Worm (Caenorhabditis elegans) whole organism, L4 larva: ENCODE data around the gene ttn-1.
A peak's percentile ranks its signal among the peaks of the same experiment; 100 is the strongest.

Experiments
- D1046.2 ChIP-seq: fragments of 200-800 bp; sonication (Bioruptor generic); IDR thresholded peaks from 2 replicates; pipeline ENCODE4 v1.3.6; 2022; ENCODE audit warnings: missing genetic modification characterization, missing compliant biosample characterization
- F10B5.3 ChIP-seq: sonication (generic microtip); optimal IDR thresholded peaks from 2 replicates; lab custom pipeline; 2016; ENCODE audit warnings: mild to moderate bottlenecking, missing genetic modification characterization, missing compliant biosample characterization
- F37D6.2 ChIP-seq: sonication (generic microtip); optimal IDR thresholded peaks from 2 replicates; lab custom pipeline; 2016; ENCODE audit warnings: mild to moderate bottlenecking, missing genetic modification characterization, missing compliant biosample characterization
- F44E2.7 ChIP-seq: fragments of 200-800 bp; sonication (Bioruptor generic); IDR thresholded peaks from 2 replicates; pipeline ENCODE4 v2.1.2; 2022; ENCODE audit warnings: missing genetic modification characterization, missing compliant biosample characterization
- F49E8.2 ChIP-seq: sonication (generic microtip); optimal IDR thresholded peaks from 2 replicates; lab custom pipeline; 2016; ENCODE audit warnings: missing compliant biosample characterization, mild to moderate bottlenecking, missing genetic modification characterization, borderline replicate concordance
- Y48G9A.11 ChIP-seq: fragments of 200-800 bp; sonication (Bioruptor generic); IDR thresholded peaks from 2 replicates; pipeline ENCODE4 v1.3.6; 2022; ENCODE audit warnings: missing genetic modification reagents, missing genetic modification characterization, missing compliant biosample characterization
- aly-2 ChIP-seq: sonication (generic microtip); optimal IDR thresholded peaks from 2 replicates; lab custom pipeline; 2018; ENCODE audit warnings: missing biosample characterization, missing genetic modification characterization
- ama-1 ChIP-seq: fragments of 150-350 bp; optimal IDR thresholded peaks from 2 replicates; lab custom pipeline; 2014; ENCODE audit warnings: inconsistent platforms, mixed read lengths
- arid-1 ChIP-seq: fragments of 200-800 bp; sonication (Bioruptor generic); conservative IDR thresholded peaks from 2 replicates; pipeline ENCODE4 v1.3.6; 2022; ENCODE audit warnings: missing genetic modification reagents, missing genetic modification characterization, missing compliant biosample characterization
- ceh-20 ChIP-seq: fragments of 200-800 bp; sonication (Bioruptor generic); IDR thresholded peaks from 2 replicates; pipeline ENCODE4 v1.3.6; 2022; ENCODE audit warnings: missing genetic modification reagents, missing genetic modification characterization, missing compliant biosample characterization
- ceh-82 ChIP-seq: sonication (generic microtip); optimal IDR thresholded peaks from 2 replicates; lab custom pipeline; 2017; ENCODE audit warnings: missing biosample characterization, missing genetic modification characterization
- cey-2 ChIP-seq: sonication (generic microtip); optimal IDR thresholded peaks from 3 replicates; lab custom pipeline; 2017; ENCODE audit warnings: missing genetic modification characterization, mild to moderate bottlenecking, missing compliant biosample characterization, antibody characterized with exemption, borderline replicate concordance; ENCODE audit not compliant: insufficient read depth
- dve-1 ChIP-seq: sonication (generic microtip); optimal IDR thresholded peaks from 2 replicates; lab custom pipeline; 2017; ENCODE audit warnings: antibody characterized with exemption, mild to moderate bottlenecking, missing genetic modification characterization, missing compliant biosample characterization; ENCODE audit not compliant: insufficient read depth
- fos-1 ChIP-seq: fragments of 150-350 bp; optimal IDR thresholded peaks from 2 replicates; lab custom pipeline; 2014; ENCODE audit warnings: missing biosample characterization, missing genetic modification characterization
- hlh-11 ChIP-seq: fragments of 200-800 bp; sonication (Bioruptor generic); optimal IDR thresholded peaks from 2 replicates; lab custom pipeline; 2018; ENCODE audit warnings: mild to moderate bottlenecking, missing genetic modification characterization, missing compliant biosample characterization
- lin-29 ChIP-seq: fragments of 200-800 bp; sonication (Bioruptor generic); IDR thresholded peaks from 2 replicates; pipeline ENCODE4 v1.3.6; 2022; ENCODE audit warnings: missing genetic modification reagents, missing genetic modification characterization, missing compliant biosample characterization
- lin-38 ChIP-seq: fragments of 200-800 bp; sonication (Bioruptor generic); IDR thresholded peaks from 2 replicates; pipeline ENCODE4 v1.3.6; 2022; ENCODE audit warnings: missing genetic modification reagents, missing genetic modification characterization, missing compliant biosample characterization
- lsy-2 ChIP-seq, 2 experiments: fragments of 150-350 bp in 1 of 2; sonication (generic microtip) in 1 of 2; optimal IDR thresholded peaks; 2 replicates each; lab custom pipeline; 2014 to 2017; ENCODE audit warnings: missing biosample characterization in 2 of 2, missing genetic modification characterization in 2 of 2
- madf-9 ChIP-seq: fragments of 200-800 bp; sonication (Bioruptor generic); conservative IDR thresholded peaks from 2 replicates; pipeline ENCODE4 v1.3.6; 2022; ENCODE audit warnings: missing genetic modification reagents, missing genetic modification characterization, missing compliant biosample characterization
- mdl-1 ChIP-seq, 2 experiments: fragments of 150-350 bp in 1 of 2; sonication (generic microtip) in 1 of 2; optimal IDR thresholded peaks; 2 replicates each; lab custom pipeline; 2014 to 2017; ENCODE audit warnings: missing biosample characterization in 2 of 2, missing genetic modification characterization in 2 of 2
- mdt-29 ChIP-seq: fragments of 200-800 bp; sonication (Bioruptor generic); IDR thresholded peaks from 2 replicates; pipeline ENCODE4 v1.3.6; 2022; ENCODE audit warnings: missing genetic modification reagents, missing genetic modification characterization, missing compliant biosample characterization
- mes-2 ChIP-seq: sonication (generic microtip); optimal IDR thresholded peaks from 2 replicates; lab custom pipeline; 2016; ENCODE audit warnings: missing genotype, mild to moderate bottlenecking, missing genetic modification characterization, missing compliant biosample characterization; ENCODE audit not compliant: poor library complexity, severe bottlenecking
- mxl-3 ChIP-seq: fragments of 200-800 bp; sonication (Bioruptor generic); optimal IDR thresholded peaks from 2 replicates; lab custom pipeline; 2018; ENCODE audit warnings: mild to moderate bottlenecking, missing genetic modification characterization, missing compliant biosample characterization
- nhr-11 ChIP-seq: fragments of 150-350 bp; optimal IDR thresholded peaks from 2 replicates; lab custom pipeline; 2014; ENCODE audit warnings: missing biosample characterization, missing genetic modification characterization
- nhr-237 ChIP-seq: sonication (generic microtip); optimal IDR thresholded peaks from 2 replicates; lab custom pipeline; 2017; ENCODE audit warnings: missing biosample characterization, missing genetic modification characterization
- nhr-25 ChIP-seq: sonication (generic microtip); optimal IDR thresholded peaks from 2 replicates; lab custom pipeline; 2017; ENCODE audit warnings: missing genetic modification characterization, mild to moderate bottlenecking, missing compliant biosample characterization, antibody characterized with exemption, moderate library complexity, borderline replicate concordance; ENCODE audit not compliant: insufficient read depth
- nhr-48 ChIP-seq: sonication (generic microtip); optimal IDR thresholded peaks from 2 replicates; lab custom pipeline; 2016; ENCODE audit warnings: mild to moderate bottlenecking, missing genetic modification characterization, missing compliant biosample characterization
- nhr-6 ChIP-seq: fragments of 150-350 bp; optimal IDR thresholded peaks from 2 replicates; lab custom pipeline; 2014; ENCODE audit warnings: missing biosample characterization, missing genetic modification characterization
- nhr-77 ChIP-seq: fragments of 150-350 bp; optimal IDR thresholded peaks from 2 replicates; lab custom pipeline; 2014; ENCODE audit warnings: missing biosample characterization, missing genetic modification characterization
- pha-4 ChIP-seq, 2 experiments: fragments of 150-350 bp in 1 of 2; fragments of 200-800 bp in 1 of 2; sonication (Bioruptor generic) in 1 of 2; IDR thresholded peaks in 1 of 2; optimal IDR thresholded peaks in 1 of 2; 2 replicates each; pipeline versions ENCODE4 v1.3.6 to Lab custom; 2014 to 2022; ENCODE audit warnings: missing genetic modification characterization in 2 of 2, missing genetic modification reagents in 2 of 2, missing biosample characterization in 1 of 2, missing compliant biosample characterization in 1 of 2
- pqm-1 ChIP-seq: sonication (generic microtip); optimal IDR thresholded peaks from 2 replicates; lab custom pipeline; 2017; ENCODE audit warnings: missing biosample characterization, missing genetic modification characterization
- rbr-2 ChIP-seq: sonication (generic microtip); optimal IDR thresholded peaks from 2 replicates; lab custom pipeline; 2016; ENCODE audit warnings: missing genotype, missing genetic modification characterization, missing compliant biosample characterization
- saeg-2 ChIP-seq: fragments of 200-800 bp; sonication (Bioruptor generic); IDR thresholded peaks from 2 replicates; pipeline ENCODE4 v1.3.6; 2022; ENCODE audit warnings: missing genetic modification reagents, missing genetic modification characterization, missing compliant biosample characterization
- sdz-12 ChIP-seq: fragments of 200-800 bp; sonication (Bioruptor generic); optimal IDR thresholded peaks from 2 replicates; lab custom pipeline; 2018; ENCODE audit warnings: mild to moderate bottlenecking, missing genetic modification characterization, missing compliant biosample characterization
- set-16 ChIP-seq: fragments of 200-800 bp; sonication (Bioruptor generic); IDR thresholded peaks from 2 replicates; pipeline ENCODE4 v1.3.6; 2022; ENCODE audit warnings: missing genetic modification reagents, missing genetic modification characterization, missing compliant biosample characterization
- snpc-4 ChIP-seq: fragments of 150-350 bp; optimal IDR thresholded peaks from 2 replicates; lab custom pipeline; 2014; ENCODE audit warnings: missing biosample characterization, missing genetic modification characterization
- spr-1 ChIP-seq: sonication (generic microtip); optimal IDR thresholded peaks from 2 replicates; lab custom pipeline; 2016; ENCODE audit warnings: mild to moderate bottlenecking, missing genetic modification characterization, missing compliant biosample characterization
- spr-3 ChIP-seq: fragments of 200-800 bp; sonication (Bioruptor generic); optimal IDR thresholded peaks from 2 replicates; lab custom pipeline; 2018; ENCODE audit warnings: mild to moderate bottlenecking, missing genetic modification characterization, missing compliant biosample characterization
- tra-1 ChIP-seq: fragments of 200-800 bp; sonication (Bioruptor generic); IDR thresholded peaks from 2 replicates; pipeline ENCODE4 v1.3.6; 2022; ENCODE audit warnings: missing genetic modification reagents, missing genetic modification characterization, missing compliant biosample characterization
- unc-130 ChIP-seq: sonication (generic microtip); optimal IDR thresholded peaks from 2 replicates; lab custom pipeline; 2016; ENCODE audit warnings: missing genetic modification reagents, missing genetic modification characterization, missing compliant biosample characterization
- vab-7 ChIP-seq: fragments of 200-800 bp; sonication (Bioruptor generic); IDR thresholded peaks from 2 replicates; pipeline ENCODE4 v1.3.6; 2022; ENCODE audit warnings: missing genetic modification reagents, missing genetic modification characterization, missing compliant biosample characterization
- zag-1 ChIP-seq: fragments of 150-350 bp; optimal IDR thresholded peaks from 2 replicates; lab custom pipeline; 2014; ENCODE audit warnings: missing biosample characterization, missing genetic modification characterization
- zfp-2 ChIP-seq: sonication (generic microtip); optimal IDR thresholded peaks from 2 replicates; lab custom pipeline; 2016; ENCODE audit warnings: mild to moderate bottlenecking, missing genetic modification characterization, missing compliant biosample characterization
- ztf-7 ChIP-seq: fragments of 150-350 bp; optimal IDR thresholded peaks from 2 replicates; lab custom pipeline; 2014; ENCODE audit warnings: missing biosample characterization, missing genetic modification characterization

ttn-1 gene

DNA sequence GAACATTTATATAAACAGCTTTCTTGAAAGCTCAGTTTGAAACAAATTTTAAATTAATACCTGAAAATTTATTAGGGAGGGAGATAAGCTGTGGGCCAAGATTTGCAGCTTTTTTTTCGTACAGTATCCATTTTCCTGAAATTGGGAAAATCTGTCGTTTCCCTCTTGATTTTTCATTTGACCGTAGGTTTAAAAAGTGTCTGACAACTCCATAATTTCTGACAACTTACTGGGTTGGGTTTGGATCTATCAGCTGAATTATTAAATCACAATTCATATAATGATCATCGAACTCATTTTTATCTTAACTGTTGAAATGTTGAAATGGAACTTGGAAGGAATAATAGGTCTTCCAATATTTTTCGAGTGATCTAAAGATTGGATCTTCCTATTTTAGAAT lies 18.3 kb upstream of the ttn-1 start (continued):
- TF ChIP-seq mes-2 (tag; lab: Kevin White, UChicago): peak; percentile 5
- TF ChIP-seq mdt-29 (GFP tag; lab: Robert Waterston, UW): no peak
- peak; percentile 25 for TF ChIP-seq nhr-77 (tag; lab: Kevin White, UChicago)
- no peak for TF ChIP-seq nhr-11
- no peak for TF ChIP-seq ztf-7 (tag; lab: Kevin White, UChicago)
- peak; percentile 44 for TF ChIP-seq nhr-25 (tag; lab: Kevin White, UChicago)
- TF ChIP-seq spr-3 (GFP tag; lab: Kevin White, UChicago): no peak
- TF ChIP-seq ceh-82 (tag; lab: Kevin White, UChicago): no peak

DNA sequence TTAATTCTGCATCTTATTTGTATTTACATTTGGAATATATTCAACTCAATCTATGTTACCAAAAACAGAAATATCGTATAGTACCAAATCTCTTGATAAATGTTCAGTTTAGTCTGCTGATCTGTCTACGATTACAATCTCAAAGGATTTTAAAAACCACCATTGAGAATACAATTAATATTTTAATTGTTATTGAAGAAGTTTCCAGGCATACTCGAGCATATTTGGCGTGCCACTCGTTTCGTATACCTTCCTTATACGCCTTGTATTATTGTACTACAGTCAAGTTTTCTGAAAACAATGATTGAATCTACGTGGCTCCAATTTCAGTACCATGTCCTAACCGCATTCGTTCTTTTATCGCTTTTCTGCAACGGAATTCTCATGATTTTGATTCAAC lies 15.4 kb upstream of the ttn-1 start, which contains the start of gene str-206:
str-206 (plus strand) TSS at position 301 of the 400 bp plus-strand sequence.
- TF ChIP-seq set-16 (no peak), cey-2 (tag; lab: Kevin White, UChicago) (no peak), arid-1 (GFP tag; lab: Robert Waterston, UW) (no peak), lin-38 (no peak), aly-2 (tag; lab: Kevin White, UChicago) (no peak), tra-1 (GFP tag; lab: Robert Waterston, UW) (no peak), vab-7 (no peak), F44E2.7 (GFP tag; lab: Robert Waterston, UW) (no peak)
- TF ChIP-seq, all 104 proteins: peak for 0

DNA sequence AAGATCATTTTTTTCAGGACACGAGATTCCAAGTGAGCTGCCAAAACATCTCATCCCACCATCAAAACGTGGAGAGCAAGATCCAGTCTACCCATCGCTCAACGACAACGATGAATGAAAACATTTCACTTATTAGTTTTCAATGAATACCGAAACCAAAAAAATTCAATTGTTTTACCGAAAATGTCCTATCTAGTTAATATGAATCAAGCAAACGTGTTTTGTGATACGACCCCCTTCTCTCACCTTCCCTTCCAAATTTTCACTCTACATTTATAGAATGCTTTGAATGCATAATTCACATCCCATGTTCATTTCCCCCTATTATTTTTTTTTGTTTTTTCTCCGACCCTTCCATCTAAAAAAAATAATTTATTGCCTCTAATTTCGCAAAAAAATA lies 14.7 kb upstream of the ttn-1 start:
- TF ChIP-seq nhr-237 (tag; lab: Kevin White, UChicago) (no peak), madf-9 (no peak), F37D6.2 (no peak), vab-7 (no peak), spr-1 (tag; lab: Kevin White, UChicago) (no peak), zag-1 (no peak), lsy-2 (tag; optimal IDR thresholded peaks at IDR 0.05; lab: Kevin White, UChicago) (no peak), F10B5.3 (no peak), F49E8.2 (no peak), fos-1 (tag; lab: Kevin White, UChicago) (no peak), sdz-12 (GFP tag; lab: Kevin White, UChicago) (no peak), lin-29 (no peak), zfp-2 (tag; lab: Kevin White, UChicago) (no peak), ama-1 (lab: Kevin White, UChicago) (no peak), ceh-20 (GFP tag; lab: Robert Waterston, UW) (no peak), pqm-1 (tag; lab: Kevin White, UChicago) (no peak)

DNA sequence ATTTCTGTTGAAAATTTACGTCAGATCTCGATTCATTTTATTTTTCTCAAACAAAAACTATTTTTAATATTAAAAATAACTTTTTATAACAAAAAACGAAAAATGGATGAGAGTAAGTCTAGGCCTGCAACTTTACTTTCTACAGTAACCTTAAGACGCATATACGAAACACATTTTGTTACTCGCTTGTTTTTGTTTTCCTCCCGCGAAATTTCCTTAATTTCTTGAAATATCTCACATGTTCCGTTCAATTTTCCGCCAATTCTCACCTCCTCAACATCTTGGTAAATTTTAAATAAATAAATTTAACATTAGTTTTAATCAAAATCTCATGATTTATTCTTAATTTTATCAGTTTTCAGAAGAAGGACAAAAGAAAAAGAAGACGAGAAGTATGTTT lies 12.0 kb upstream of the ttn-1 start:
- TF ChIP-seq Y48G9A.11 (GFP tag; lab: Robert Waterston, UW): peak; percentile 21; the same call in 1 of the 2 replicates
- no peak for TF ChIP-seq nhr-25 (tag; lab: Kevin White, UChicago)
- TF ChIP-seq unc-130 (GFP tag; lab: Kevin White, UChicago): peak; percentile 51
- no peak for TF ChIP-seq mxl-3 (GFP tag; lab: Kevin White, UChicago)
- no peak for TF ChIP-seq zag-1

DNA sequence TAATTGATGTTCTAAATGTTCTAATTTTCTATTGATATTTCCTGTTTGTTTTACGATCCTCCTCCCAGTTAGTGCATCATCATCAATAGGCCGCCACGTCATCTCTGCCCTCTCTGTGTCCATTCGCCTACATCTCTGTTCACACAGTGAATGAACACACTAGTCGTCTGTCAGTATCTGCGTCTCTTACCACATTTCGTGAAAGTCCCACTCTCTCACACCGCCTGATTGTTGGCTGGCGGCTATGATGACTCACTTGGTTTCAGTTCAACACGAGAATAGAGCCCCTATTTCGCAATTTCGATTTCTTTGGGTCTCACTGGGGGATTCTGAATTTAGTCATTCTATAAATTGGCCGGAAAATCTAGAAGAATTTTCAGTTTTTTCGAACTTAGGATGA lies 11.4 kb upstream of the ttn-1 start:
- TF ChIP-seq nhr-77 (tag; lab: Kevin White, UChicago) (peak; percentile 54), lsy-2 (tag; optimal IDR thresholded peaks at IDR 0.05; lab: Kevin White, UChicago) (peak in 1 of 2 experiments; percentile 68), hlh-11 (tag; lab: Kevin White, UChicago) (peak; percentile 80), dve-1 (tag; lab: Kevin White, UChicago) (peak; percentile 76), D1046.2 (GFP tag; lab: Robert Waterston, UW) (no peak), rbr-2 (tag; lab: Kevin White, UChicago) (peak; percentile 56), nhr-48 (tag; lab: Kevin White, UChicago) (peak; percentile 26), nhr-11 (peak; percentile 13), nhr-6 (peak; percentile 80), snpc-4 (tag; lab: Kevin White, UChicago) (no peak), pha-4 (GFP tag; IDR thresholded peaks at IDR 0.05; lab: Robert Waterston, UW) (no peak), pha-4 (tag; optimal IDR thresholded peaks at IDR 0.05; lab: Kevin White, UChicago) (peak; percentile 86), mes-2 (tag; lab: Kevin White, UChicago) (peak; percentile 66), mdl-1 (tag; optimal IDR thresholded peaks at IDR 0.05; lab: Kevin White, UChicago) (peak; percentile 79 to 81), saeg-2 (GFP tag; lab: Robert Waterston, UW) (no peak)
